Worm (Caenorhabditis elegans) whole organism, L3 larva: Measurements from ENCODE around the gene F48G7.12.

Experiments used
- R02D3.7 ChIP-seq: fragments of 150-350 bp; optimal IDR thresholded peaks from 2 replicates; lab custom pipeline; 2014; ENCODE audit warnings: missing biosample characterization, missing genetic modification characterization
- ZK546.5 ChIP-seq: sonication (generic microtip); optimal IDR thresholded peaks from 2 replicates; lab custom pipeline; 2017; ENCODE audit warnings: missing biosample characterization, missing genetic modification characterization
- ceh-28 ChIP-seq: fragments of 150-350 bp; optimal IDR thresholded peaks from 2 replicates; lab custom pipeline; 2014; ENCODE audit warnings: missing biosample characterization, missing genetic modification reagents, missing genetic modification characterization
- ceh-82 ChIP-seq: fragments of 150-350 bp; optimal IDR thresholded peaks from 2 replicates; lab custom pipeline; 2014; ENCODE audit warnings: missing biosample characterization, missing genetic modification characterization
- ceh-9 ChIP-seq: sonication (generic microtip); optimal IDR thresholded peaks from 2 replicates; lab custom pipeline; 2018; ENCODE audit warnings: missing biosample characterization, missing genetic modification characterization
- daf-12 ChIP-seq: fragments of 150-350 bp; optimal IDR thresholded peaks from 2 replicates; lab custom pipeline; 2014; ENCODE audit warnings: missing biosample characterization, missing genetic modification reagents, missing genetic modification characterization
- egl-27 ChIP-seq: sonication (generic microtip); optimal IDR thresholded peaks from 4 replicates; lab custom pipeline; 2017; ENCODE audit warnings: missing biosample characterization, missing genetic modification reagents, missing genetic modification characterization
- egl-5 ChIP-seq: fragments of 150-350 bp; optimal IDR thresholded peaks from 2 replicates; lab custom pipeline; 2017; ENCODE audit warnings: missing biosample characterization, missing genetic modification reagents, missing genetic modification characterization, inconsistent platforms
- elt-1 ChIP-seq: fragments of 150-350 bp; optimal IDR thresholded peaks from 2 replicates; lab custom pipeline; 2014; ENCODE audit warnings: missing biosample characterization, missing genetic modification characterization
- elt-2 ChIP-seq: sonication (generic microtip); optimal IDR thresholded peaks from 2 replicates; lab custom pipeline; 2016; ENCODE audit warnings: missing genetic modification reagents, mild to moderate bottlenecking, missing genetic modification characterization, missing compliant biosample characterization
- eor-1 ChIP-seq, 2 experiments: fragments of 150-350 bp; optimal IDR thresholded peaks; 2 replicates each; lab custom pipeline; 2014 to 2018; ENCODE audit warnings: missing biosample characterization in 2 of 2, missing genetic modification characterization in 2 of 2
- fkh-10 ChIP-seq: sonication (generic microtip); optimal IDR thresholded peaks from 2 replicates; lab custom pipeline; 2017; ENCODE audit warnings: missing biosample characterization, missing genetic modification reagents, missing genetic modification characterization
- fkh-2 ChIP-seq: fragments of 150-350 bp; optimal IDR thresholded peaks from 2 replicates; lab custom pipeline; 2014; ENCODE audit warnings: missing biosample characterization, missing genetic modification reagents, missing genetic modification characterization
- fos-1 ChIP-seq: fragments of 150-350 bp; optimal IDR thresholded peaks from 2 replicates; lab custom pipeline; 2014; ENCODE audit warnings: missing biosample characterization, missing genetic modification characterization
- lin-39 ChIP-seq: fragments of 150-350 bp; optimal IDR thresholded peaks from 2 replicates; lab custom pipeline; 2018; ENCODE audit warnings: missing biosample characterization, missing genetic modification reagents, missing genetic modification characterization
- mdl-1 ChIP-seq: fragments of 150-350 bp; optimal IDR thresholded peaks from 2 replicates; lab custom pipeline; 2014; ENCODE audit warnings: missing biosample characterization, missing genetic modification characterization
- mml-1 ChIP-seq: fragments of 150-350 bp; sonication (generic microtip); optimal IDR thresholded peaks from 3 replicates; lab custom pipeline; 2014; ENCODE audit warnings: missing biosample characterization, missing genetic modification characterization
- nfya-1 ChIP-seq: sonication (generic microtip); optimal IDR thresholded peaks from 2 replicates; lab custom pipeline; 2017; ENCODE audit warnings: missing genetic modification characterization, mild to moderate bottlenecking, missing compliant biosample characterization, antibody characterized with exemption, moderate library complexity; ENCODE audit not compliant: insufficient read depth
- nhr-12 ChIP-seq: fragments of 150-350 bp; optimal IDR thresholded peaks from 2 replicates; lab custom pipeline; 2014; ENCODE audit warnings: missing biosample characterization, missing genetic modification characterization
- nhr-23 ChIP-seq: fragments of 150-350 bp; optimal IDR thresholded peaks from 2 replicates; lab custom pipeline; 2014; ENCODE audit warnings: missing biosample characterization, missing genetic modification reagents, missing genetic modification characterization
- nhr-25 ChIP-seq: sonication (generic microtip); optimal IDR thresholded peaks from 2 replicates; lab custom pipeline; 2017; ENCODE audit warnings: missing biosample characterization, missing genetic modification characterization
- nhr-28 ChIP-seq: fragments of 150-350 bp; optimal IDR thresholded peaks from 2 replicates; lab custom pipeline; 2014; ENCODE audit warnings: missing biosample characterization, missing genetic modification characterization
- nhr-43 ChIP-seq: sonication (generic microtip); optimal IDR thresholded peaks from 2 replicates; lab custom pipeline; 2016; ENCODE audit warnings: mild to moderate bottlenecking, missing genetic modification characterization, missing compliant biosample characterization; ENCODE audit not compliant: poor library complexity, severe bottlenecking
- nhr-67 ChIP-seq: fragments of 150-350 bp; optimal IDR thresholded peaks from 2 replicates; lab custom pipeline; 2014; ENCODE audit warnings: missing biosample characterization, missing genetic modification characterization
- nhr-76 ChIP-seq: fragments of 150-350 bp; sonication (generic microtip); optimal IDR thresholded peaks from 5 replicates; lab custom pipeline; 2014; ENCODE audit warnings: missing biosample characterization, missing genetic modification characterization
- nhr-77 ChIP-seq: fragments of 150-350 bp; optimal IDR thresholded peaks from 2 replicates; lab custom pipeline; 2014; ENCODE audit warnings: missing biosample characterization, missing genetic modification characterization
- pha-4 ChIP-seq: fragments of 150-350 bp; optimal IDR thresholded peaks from 2 replicates; lab custom pipeline; 2014; ENCODE audit warnings: missing biosample characterization, missing genetic modification reagents, missing genetic modification characterization
- pqm-1 ChIP-seq: fragments of 150-350 bp; optimal IDR thresholded peaks from 2 replicates; lab custom pipeline; 2017; ENCODE audit warnings: missing biosample characterization, missing genetic modification characterization, inconsistent platforms
- skn-1 ChIP-seq: fragments of 150-350 bp; optimal IDR thresholded peaks from 2 replicates; lab custom pipeline; 2014; ENCODE audit warnings: missing biosample characterization, missing genetic modification characterization
- snpc-4 ChIP-seq: fragments of 150-350 bp; optimal IDR thresholded peaks from 2 replicates; lab custom pipeline; 2014; ENCODE audit warnings: missing biosample characterization, missing genetic modification characterization
- tbx-2 ChIP-seq: sonication (generic microtip); optimal IDR thresholded peaks from 2 replicates; lab custom pipeline; 2016; ENCODE audit warnings: mild to moderate bottlenecking, missing genetic modification characterization, missing compliant biosample characterization
- unc-39 ChIP-seq: sonication (generic microtip); optimal IDR thresholded peaks from 4 replicates; lab custom pipeline; 2017; ENCODE audit warnings: missing biosample characterization, missing genetic modification characterization
- unc-62 ChIP-seq: fragments of 150-350 bp; sonication (generic microtip); optimal IDR thresholded peaks from 4 replicates; lab custom pipeline; 2014; ENCODE audit warnings: missing biosample characterization, missing genetic modification reagents, missing genetic modification characterization
- zag-1 ChIP-seq: fragments of 150-350 bp; optimal IDR thresholded peaks from 2 replicates; lab custom pipeline; 2014; ENCODE audit warnings: missing biosample characterization, missing genetic modification characterization
- ztf-11 ChIP-seq: fragments of 150-350 bp; optimal IDR thresholded peaks from 2 replicates; lab custom pipeline; 2014; ENCODE audit warnings: missing biosample characterization, missing genetic modification characterization
- ztf-4 ChIP-seq: fragments of 150-350 bp; optimal IDR thresholded peaks from 2 replicates; lab custom pipeline; 2014; ENCODE audit warnings: missing biosample characterization, missing genetic modification characterization

Gene F48G7.12

ce11 chrV:608844-609243, 37.2 kb downstream of the F48G7.12 start, which contains the start of gene srw-109:
Gene srw-109 (minus strand): TSS chrV:608944.
- TF ChIP-seq nhr-12 (no peak), ceh-82 (tag; lab: Kevin White, UChicago) (no peak), fkh-2 (tag; lab: Kevin White, UChicago) (no peak), R02D3.7 (tag; lab: Kevin White, UChicago) (no peak), nhr-76 (tag; lab: Kevin White, UChicago) (no peak), ceh-9 (tag; lab: Kevin White, UChicago) (no peak), unc-39 (tag; lab: Kevin White, UChicago) (no peak), fkh-10 (GFP tag; lab: Kevin White, UChicago) (no peak), mdl-1 (tag; lab: Kevin White, UChicago) (no peak), elt-1 (tag; lab: Kevin White, UChicago) (no peak), nfya-1 (no peak), pha-4 (tag; lab: Kevin White, UChicago) (no peak), snpc-4 (no peak), nhr-67 (tag; lab: Kevin White, UChicago) (no peak), nhr-43 (tag; lab: Kevin White, UChicago) (no peak), nhr-23 (tag; lab: Kevin White, UChicago) (no peak), ceh-28 (tag; lab: Kevin White, UChicago) (no peak), mml-1 (tag; lab: Kevin White, UChicago) (no peak), ZK546.5 (tag; lab: Kevin White, UChicago) (no peak), nhr-77 (no peak)

ce11 chrV:604105-604504, 41.9 kb downstream of the F48G7.12 start, which contains the start of gene srlf-37:
Gene srlf-37 (minus strand): TSS chrV:604205.
- no peak for TF ChIP-seq ztf-11
- no peak for TF ChIP-seq nhr-77
- no peak for TF ChIP-seq elt-2
- TF ChIP-seq R02D3.7 (tag; lab: Kevin White, UChicago), result no peak
- no peak for TF ChIP-seq mdl-1 (tag; lab: Kevin White, UChicago)
- TF ChIP-seq nhr-43 (tag; lab: Kevin White, UChicago), result no peak
- no peak for TF ChIP-seq ztf-4
- no peak for TF ChIP-seq egl-5 (tag; lab: Kevin White, UChicago)
- TF ChIP-seq lin-39 (tag; lab: Kevin White, UChicago), result no peak

- no peak for TF ChIP-seq unc-62 (GFP tag; lab: Kevin White, UChicago)
- no peak for TF ChIP-seq snpc-4
- no peak for TF ChIP-seq nhr-12
- TF ChIP-seq mml-1 (tag; lab: Kevin White, UChicago), result no peak
- TF ChIP-seq zag-1 (tag; lab: Kevin White, UChicago), result no peak
- TF ChIP-seq unc-39 (tag; lab: Kevin White, UChicago), result no peak
- no peak for TF ChIP-seq ZK546.5 (tag; lab: Kevin White, UChicago)
- TF ChIP-seq egl-27, result no peak
- no peak for TF ChIP-seq ztf-4
- no peak for TF ChIP-seq eor-1 (tag; optimal IDR thresholded peaks at IDR 0.05; lab: Kevin White, UChicago)
- TF ChIP-seq elt-1 (tag; lab: Kevin White, UChicago), result no peak
- TF ChIP-seq nhr-67 (tag; lab: Kevin White, UChicago), result no peak
- no peak for TF ChIP-seq tbx-2 (tag; lab: Kevin White, UChicago)
- TF ChIP-seq pqm-1 (tag; lab: Kevin White, UChicago), result no peak
- TF ChIP-seq fos-1 (tag; lab: Kevin White, UChicago), result no peak
- TF ChIP-seq R02D3.7 (tag; lab: Kevin White, UChicago), result no peak
- TF ChIP-seq pha-4 (tag; lab: Kevin White, UChicago), result no peak
- no peak for TF ChIP-seq ceh-28 (tag; lab: Kevin White, UChicago)
- TF ChIP-seq daf-12 (tag; lab: Kevin White, UChicago), result no peak
- no peak for TF ChIP-seq skn-1 (tag; lab: Kevin White, UChicago)
- TF ChIP-seq, all 47 proteins: peak for 0
Observed at ce11 chrV:600231-600630, 45.8 kb downstream of the F48G7.12 start, which contains the start of gene nhr-251. Gene nhr-251 (plus strand): TSS chrV:600531.

- TF ChIP-seq ceh-28 (tag; lab: Kevin White, UChicago), result no peak
- no peak for TF ChIP-seq egl-27
- no peak for TF ChIP-seq nhr-25 (tag; lab: Kevin White, UChicago)
- TF ChIP-seq nhr-28 (tag; lab: Kevin White, UChicago), result no peak
- TF ChIP-seq zag-1 (tag; lab: Kevin White, UChicago), result no peak
- no peak for TF ChIP-seq snpc-4
- TF ChIP-seq pqm-1 (tag; lab: Kevin White, UChicago), result no peak
- no peak for TF ChIP-seq mdl-1 (tag; lab: Kevin White, UChicago)
- TF ChIP-seq nhr-76 (tag; lab: Kevin White, UChicago), result no peak
- no peak for TF ChIP-seq ztf-11
- TF ChIP-seq unc-62 (GFP tag; lab: Kevin White, UChicago), result no peak
- TF ChIP-seq, all 47 proteins: peak for 0
Observed at ce11 chrV:599783-600182, 46.2 kb downstream of the F48G7.12 start.
